Worm (Caenorhabditis elegans) whole organism, L4 larva: ENCODE results near the gene C45H4.14.

Experiments used
- aly-2 ChIP-seq: sonication (generic microtip); optimal IDR thresholded peaks from 2 replicates; lab custom pipeline; 2018; ENCODE audit warnings: missing biosample characterization, missing genetic modification characterization
- arid-1 ChIP-seq: fragments of 200-800 bp; sonication (Bioruptor generic); conservative IDR thresholded peaks from 2 replicates; pipeline ENCODE4 v1.3.6; 2022; ENCODE audit warnings: missing genetic modification reagents, missing genetic modification characterization, missing compliant biosample characterization
- attf-4 ChIP-seq: sonication (generic microtip); optimal IDR thresholded peaks from 3 replicates; lab custom pipeline; 2017; ENCODE audit warnings: missing biosample characterization, missing genetic modification characterization
- fkh-10 ChIP-seq: fragments of 150-350 bp; optimal IDR thresholded peaks from 2 replicates; lab custom pipeline; 2014; ENCODE audit warnings: missing biosample characterization, missing genetic modification reagents, missing genetic modification characterization
- lin-1 ChIP-seq: fragments of 200-800 bp; sonication (Bioruptor generic); IDR thresholded peaks from 2 replicates; pipeline ENCODE4 v1.3.6; 2022; ENCODE audit warnings: missing genetic modification reagents, missing genetic modification characterization, missing compliant biosample characterization
- nhr-237 ChIP-seq: sonication (generic microtip); optimal IDR thresholded peaks from 2 replicates; lab custom pipeline; 2017; ENCODE audit warnings: missing biosample characterization, missing genetic modification characterization
- nhr-76 ChIP-seq: fragments of 150-350 bp; optimal IDR thresholded peaks from 2 replicates; lab custom pipeline; 2014; ENCODE audit warnings: missing biosample characterization, missing genetic modification characterization
- pha-4 ChIP-seq, 2 experiments: fragments of 150-350 bp in 1 of 2; fragments of 200-800 bp in 1 of 2; sonication (Bioruptor generic) in 1 of 2; IDR thresholded peaks in 1 of 2; optimal IDR thresholded peaks in 1 of 2; 2 replicates each; pipeline versions ENCODE4 v1.3.6 to Lab custom; 2014 to 2022; ENCODE audit warnings: missing genetic modification characterization in 2 of 2, missing genetic modification reagents in 2 of 2, missing biosample characterization in 1 of 2, missing compliant biosample characterization in 1 of 2
- snpc-1.2 ChIP-seq: fragments of 200-800 bp; sonication (Bioruptor generic); IDR thresholded peaks from 2 replicates; pipeline ENCODE4 v1.3.6; 2022; ENCODE audit warnings: missing genetic modification reagents, missing genetic modification characterization, missing compliant biosample characterization
- snpc-4 ChIP-seq: fragments of 150-350 bp; optimal IDR thresholded peaks from 2 replicates; lab custom pipeline; 2014; ENCODE audit warnings: missing biosample characterization, missing genetic modification characterization
- zip-2 ChIP-seq: fragments of 150-350 bp; optimal IDR thresholded peaks from 2 replicates; lab custom pipeline; 2014; ENCODE audit warnings: missing biosample characterization, missing genetic modification characterization

DNA sequence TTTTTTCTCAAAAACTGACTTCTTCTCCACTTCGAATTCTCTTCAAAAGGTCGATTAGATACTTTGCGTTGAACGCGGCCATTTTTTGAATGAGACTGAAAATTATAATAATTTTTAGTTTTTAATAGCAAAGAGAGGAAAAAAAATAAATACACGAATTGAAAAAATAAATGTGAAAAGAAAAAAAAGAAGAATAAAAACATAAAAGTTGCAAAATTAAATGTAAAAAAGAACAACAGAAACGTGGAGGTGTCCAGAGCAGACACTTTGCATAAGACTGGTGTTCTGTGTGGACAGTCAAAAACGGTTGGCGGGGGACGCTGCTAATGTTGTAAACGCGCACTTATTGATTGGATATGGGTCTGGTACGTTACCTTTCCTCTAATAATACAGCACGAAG lies at the start of gene C45H4.14:
- TF ChIP-seq zip-2 (no peak), snpc-4 (tag; lab: Kevin White, UChicago) (no peak), aly-2 (tag; lab: Kevin White, UChicago) (no peak), fkh-10 (GFP tag; lab: Kevin White, UChicago) (no peak), snpc-1.2 (GFP tag; lab: Robert Waterston, UW) (no peak), pha-4 (GFP tag; IDR thresholded peaks at IDR 0.05; lab: Robert Waterston, UW) (no peak), pha-4 (tag; optimal IDR thresholded peaks at IDR 0.05; lab: Kevin White, UChicago) (no peak), attf-4 (tag; lab: Kevin White, UChicago) (no peak), arid-1 (GFP tag; lab: Robert Waterston, UW) (no peak), lin-1 (no peak), nhr-76 (tag; lab: Kevin White, UChicago) (no peak), nhr-237 (tag; lab: Kevin White, UChicago) (no peak)
